Worm (Caenorhabditis elegans): Measurements from ENCODE around the gene F43C11.6.

ce11 chrII:2372090-2372489 is 29.9 kb downstream of the F43C11.6 start, which contains the start of gene F16G10.3:
- TF ChIP-seq fkh-2 (tag; optimal IDR thresholded peaks at IDR 0.05) (no peak), egl-27 (tag; optimal IDR thresholded peaks at IDR 0.05) (no peak), unc-39 (tag; optimal IDR thresholded peaks at IDR 0.05) (no peak), ztf-11 (tag; optimal IDR thresholded peaks at IDR 0.05) (no peak), ama-1 (optimal IDR thresholded peaks at IDR 0.05) (no peak), snpc-4 (tag; optimal IDR thresholded peaks at IDR 0.05) (no peak), jun-1 (tag; optimal IDR thresholded peaks at IDR 0.05) (no peak)
